Worm (Caenorhabditis elegans) whole organism, mixed stage, embryonic: ENCODE results near the gene srbc-20.

Experiments used
- M03D4.4 ChIP-seq: sonication (generic microtip); optimal IDR thresholded peaks from 2 replicates; lab custom pipeline; 2017; ENCODE audit warnings: mild to moderate bottlenecking, missing genetic modification characterization, missing compliant biosample characterization
- blmp-1 ChIP-seq: fragments of 150-350 bp; optimal IDR thresholded peaks from 2 replicates; lab custom pipeline; 2014; ENCODE audit warnings: missing biosample characterization, missing genetic modification characterization
- ceh-39 ChIP-seq: fragments of 150-350 bp; optimal IDR thresholded peaks from 2 replicates; lab custom pipeline; 2014; ENCODE audit warnings: missing biosample characterization, missing genetic modification characterization
- lsy-2 ChIP-seq: fragments of 150-350 bp; optimal IDR thresholded peaks from 2 replicates; lab custom pipeline; 2014; ENCODE audit warnings: missing biosample characterization, missing genetic modification characterization
- mep-1 ChIP-seq: fragments of 150-350 bp; optimal IDR thresholded peaks from 2 replicates; lab custom pipeline; 2017; ENCODE audit warnings: missing biosample characterization, missing genetic modification reagents, missing genetic modification characterization, inconsistent platforms
- nhr-28 ChIP-seq: fragments of 150-350 bp; optimal IDR thresholded peaks from 2 replicates; lab custom pipeline; 2014; ENCODE audit warnings: missing biosample characterization, missing genetic modification characterization
- nhr-76 ChIP-seq: sonication (generic microtip); optimal IDR thresholded peaks from 2 replicates; lab custom pipeline; 2017; ENCODE audit warnings: missing biosample characterization, missing genetic modification characterization
- pha-4 ChIP-seq: fragments of 150-350 bp; optimal IDR thresholded peaks from 2 replicates; lab custom pipeline; 2018; ENCODE audit warnings: missing biosample characterization, missing genetic modification reagents, missing genetic modification characterization
- sptf-1 ChIP-seq: sonication (generic microtip); optimal IDR thresholded peaks from 2 replicates; lab custom pipeline; 2017; ENCODE audit warnings: mild to moderate bottlenecking, missing genetic modification characterization, moderate library complexity, missing compliant biosample characterization
- unc-39 ChIP-seq: fragments of 150-350 bp; optimal IDR thresholded peaks from 2 replicates; lab custom pipeline; 2014; ENCODE audit warnings: missing biosample characterization, missing genetic modification characterization
- ztf-11 ChIP-seq: fragments of 150-350 bp; optimal IDR thresholded peaks from 2 replicates; lab custom pipeline; 2014; ENCODE audit warnings: missing biosample characterization, missing genetic modification characterization

DNA sequence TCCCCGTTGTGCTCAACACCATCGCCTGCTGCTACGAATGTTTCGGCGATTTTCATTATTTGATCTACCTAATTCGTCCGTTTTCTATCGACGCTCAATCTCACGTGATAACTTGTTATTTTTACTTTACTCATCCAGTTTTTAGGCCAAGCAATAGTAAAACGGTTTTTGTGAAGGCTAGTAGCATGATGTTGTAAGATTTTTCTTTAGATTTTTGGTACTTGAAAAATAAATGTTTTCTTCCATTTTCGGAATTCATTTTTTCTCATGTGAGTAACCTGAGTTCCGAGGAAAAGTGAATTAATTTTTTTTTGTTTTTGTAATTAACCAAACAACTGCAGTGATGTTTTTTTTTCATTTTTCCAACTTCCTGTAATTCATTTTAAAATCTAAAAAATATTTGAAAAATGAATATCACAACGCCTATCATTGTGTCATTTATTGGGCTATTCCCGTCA is 30.4 kb downstream of the srbc-20 start, which contains the start of gene srbc-17:
- TF ChIP-seq sptf-1 (tag; lab: Kevin White, UChicago) = no peak
- no peak for TF ChIP-seq blmp-1 (tag; lab: Kevin White, UChicago)
- TF ChIP-seq mep-1 (tag; lab: Kevin White, UChicago) = no peak
- TF ChIP-seq M03D4.4 = no peak
- TF ChIP-seq nhr-28 = no peak
- no peak for TF ChIP-seq nhr-76 (tag; lab: Kevin White, UChicago)
- no peak for TF ChIP-seq lsy-2 (tag; lab: Kevin White, UChicago)
- no peak for TF ChIP-seq pha-4
- no peak for TF ChIP-seq ceh-39
- no peak for TF ChIP-seq unc-39 (tag; lab: Kevin White, UChicago)
- no peak for TF ChIP-seq ztf-11
